Fruit fly (Drosophila melanogaster) Kc167 (cell line): ENCODE measurements around the gene CG13700.

Source experiments
- Sin3A ChIP-seq: fragments of >200 bp; optimal IDR thresholded peaks from 2 replicates; lab custom pipeline; 2018; ENCODE audit warnings: missing external identifiers
- insv ChIP-seq: fragments of >200 bp; optimal IDR thresholded peaks from 3 replicates; lab custom pipeline; 2018; ENCODE audit warnings: missing external identifiers
- psq ChIP-seq: fragments of >200 bp; optimal IDR thresholded peaks from 2 replicates; lab custom pipeline; 2017; ENCODE audit warnings: missing external identifiers
- ttk ChIP-seq: sonication (Bioruptor generic); optimal IDR thresholded peaks from 2 replicates; lab custom pipeline; 2017; ENCODE audit warnings: missing external identifiers

DNA sequence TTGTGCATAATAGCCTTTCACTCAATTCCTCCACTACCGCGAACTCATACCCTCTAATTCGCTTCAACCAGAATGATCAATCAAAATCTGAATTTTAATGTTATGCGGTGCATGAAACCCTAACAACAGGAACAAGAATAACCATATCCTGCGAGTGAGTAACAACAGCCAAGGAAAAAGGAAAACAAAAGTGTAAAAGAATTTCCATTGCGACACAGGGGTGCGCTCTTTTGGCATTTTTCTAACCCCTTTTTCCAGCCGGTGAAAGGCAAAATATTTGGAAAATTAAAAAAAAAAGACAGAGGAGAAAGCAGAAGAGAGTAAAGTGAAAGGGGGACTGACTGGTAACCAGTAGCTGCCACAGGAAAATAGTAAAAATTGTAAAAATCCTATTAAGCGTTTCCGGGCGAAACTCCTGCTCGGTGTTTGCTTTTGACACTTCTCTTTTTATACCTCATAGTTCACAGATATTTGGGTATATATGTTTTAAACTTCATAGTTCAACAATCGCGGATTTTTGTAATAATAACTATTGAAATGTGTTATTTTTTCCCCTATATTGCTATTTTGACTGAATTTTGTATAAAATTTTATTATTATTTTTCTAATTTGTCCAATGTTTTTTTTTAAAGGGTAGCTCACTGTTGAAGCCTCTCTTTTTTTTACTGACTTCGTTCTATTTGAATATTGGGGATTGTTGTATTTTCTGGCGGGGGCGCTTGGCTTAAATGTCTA lies 10.9 kb downstream of the CG13700 start:
- TF ChIP-seq insv (lab: Kevin White, UChicago) (no peak), Sin3A (lab: Kevin White, UChicago) (no peak), psq (no peak), ttk (lab: Kevin White, UChicago) (no peak)
